Fruit fly (Drosophila melanogaster): ENCODE measurements around the gene capt.

The capt gene

DNA sequence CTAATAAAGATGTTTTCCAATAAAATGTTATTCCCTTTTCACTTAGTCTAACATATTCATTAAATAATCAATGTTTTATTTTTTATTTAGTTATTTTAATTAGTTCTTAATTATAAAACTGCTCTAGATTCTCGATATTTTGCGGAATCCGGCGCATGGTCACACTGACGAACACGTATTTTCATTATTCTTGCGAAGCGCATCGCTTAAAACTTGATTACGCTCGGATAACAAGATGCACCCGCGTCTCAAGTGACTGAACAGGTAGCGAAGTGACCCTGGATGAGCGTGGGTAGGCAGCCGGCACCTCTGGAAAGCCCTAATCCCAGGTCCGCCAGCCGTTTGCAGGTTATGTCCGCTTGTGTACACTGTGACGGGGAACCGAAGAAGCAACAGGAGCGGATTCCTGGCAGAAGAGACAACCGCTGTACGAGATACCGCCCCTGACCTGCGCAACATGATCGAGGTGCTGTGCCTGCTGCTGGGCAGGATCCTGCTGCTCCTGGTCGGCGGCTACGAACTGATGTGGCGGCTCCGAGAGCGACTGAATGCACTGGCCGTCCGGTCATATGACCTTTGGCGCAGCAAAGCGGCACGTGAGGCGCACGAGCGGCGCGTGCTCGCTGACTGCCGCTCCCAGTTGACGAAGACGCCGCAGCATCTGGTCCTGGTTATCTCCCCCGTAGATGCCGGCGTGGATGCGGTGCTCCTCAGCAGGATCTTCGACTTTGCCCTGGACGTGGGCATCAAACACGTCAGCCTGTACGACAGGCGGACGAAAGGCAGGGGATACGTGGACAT is 657 bp upstream of the capt start, which contains the start of gene Tango14 (continued):
- TF ChIP-seq chif (GFP tag; optimal IDR thresholded peaks at IDR 0.05) (no peak), bigmax (GFP tag; optimal IDR thresholded peaks at IDR 0.05) (peak; percentile 95)

DNA sequence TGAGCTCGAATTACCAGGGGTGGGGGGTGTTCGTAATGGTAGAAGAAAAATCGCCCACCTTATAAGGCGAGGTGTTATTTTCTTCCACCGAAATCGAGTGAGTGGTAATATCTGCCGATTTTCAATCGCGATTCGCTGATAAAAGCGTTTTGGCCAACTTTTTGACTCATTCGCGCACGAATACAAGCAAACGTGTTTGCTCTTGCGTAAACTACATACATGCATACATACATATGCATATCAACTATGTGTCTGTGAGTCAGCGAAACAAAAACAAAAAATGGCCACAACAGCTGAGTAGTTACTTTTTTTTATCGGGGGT is 744 bp downstream of the capt start:
- TF ChIP-seq CG1233 (GFP tag; optimal IDR thresholded peaks at IDR 0.05) (no peak), CG6272 (GFP tag; IDR thresholded peaks at IDR 0.05) (no peak), slbo (GFP tag; IDR thresholded peaks at IDR 0.05) (0 out of 2 replicates have a peak, but pooled peaks have one; percentile 8), CG32532 (GFP tag; IDR thresholded peaks at IDR 0.05) (no peak), Chrac-16 (GFP tag; optimal IDR thresholded peaks at IDR 0.05) (no peak), mirr (GFP tag; optimal IDR thresholded peaks at IDR 0.05) (peak; percentile 33), Ptx1 (GFP tag; IDR thresholded peaks at IDR 0.05) (no peak), CG1603 (tag; optimal IDR thresholded peaks at IDR 0.05) (no peak), Usf (GFP tag; optimal IDR thresholded peaks at IDR 0.05) (no peak), oc (tag; optimal IDR thresholded peaks at IDR 0.05) (no peak), CG3847 (GFP tag; IDR thresholded peaks at IDR 0.05) (no peak), ERR (GFP tag; optimal IDR thresholded peaks at IDR 0.05) (no peak), ab (GFP tag; optimal IDR thresholded peaks at IDR 0.05) (no peak), HLH4C (GFP tag; IDR thresholded peaks at IDR 0.05; ENCODE audit: partially characterized antibody) (no peak), Jarid2 (GFP tag; optimal IDR thresholded peaks at IDR 0.05) (no peak), CHES-1-like (GFP tag; optimal IDR thresholded peaks at IDR 0.05) (no peak), pb (GFP tag; optimal IDR thresholded peaks at IDR 0.05) (no peak), CG17912 (GFP tag; optimal IDR thresholded peaks at IDR 0.05) (no peak), D19B (GFP tag; optimal IDR thresholded peaks at IDR 0.05) (no peak), CG16863 (GFP tag; optimal IDR thresholded peaks at IDR 0.05) (no peak), Camta (GFP tag; optimal IDR thresholded peaks at IDR 0.05) (no peak), Dref (GFP tag; IDR thresholded peaks at IDR 0.05) (no peak), Elba2 (GFP tag; optimal IDR thresholded peaks at IDR 0.05) (no peak), Sox100B (GFP tag; optimal IDR thresholded peaks at IDR 0.05) (no peak), CG31365 (tag; optimal IDR thresholded peaks at IDR 0.05) (no peak), sens (GFP tag) (peak; percentile 60), gem (tag; optimal IDR thresholded peaks at IDR 0.05) (no peak), CG17829 (tag; optimal IDR thresholded peaks at IDR 0.05) (no peak), CG13424 (tag; optimal IDR thresholded peaks at IDR 0.05) (no peak), vnd (GFP tag; IDR thresholded peaks at IDR 0.05; ENCODE audit: partially characterized antibody) (no peak), Nf-YC (tag; optimal IDR thresholded peaks at IDR 0.05) (no peak), Oaz (GFP tag; IDR thresholded peaks at IDR 0.05) (no peak), CG2116 (GFP tag; optimal IDR thresholded peaks at IDR 0.05) (no peak), hkb (optimal IDR thresholded peaks at IDR 0.05) (no peak), hkb (GFP tag; IDR thresholded peaks at IDR 0.05) (no peak), nerfin-2 (GFP tag; IDR thresholded peaks at IDR 0.05; ENCODE audit: partially characterized antibody) (no peak), CG5953 (GFP tag; IDR thresholded peaks at IDR 0.05) (no peak), psq (GFP tag; optimal IDR thresholded peaks at IDR 0.05) (no peak), lmd (GFP tag; IDR thresholded peaks at IDR 0.05) (no peak), Fer1 (GFP tag; optimal IDR thresholded peaks at IDR 0.05) (no peak), z (GFP tag; IDR thresholded peaks at IDR 0.05) (peak; percentile 47; the same call in 1 of the 3 replicates), sqz (GFP tag; optimal IDR thresholded peaks at IDR 0.05) (no peak), usp (GFP tag; optimal IDR thresholded peaks at IDR 0.05) (no peak), Sry-β (GFP tag; optimal IDR thresholded peaks at IDR 0.05) (no peak), CrebB (tag; optimal IDR thresholded peaks at IDR 0.05) (no peak), so (GFP tag; IDR thresholded peaks at IDR 0.05) (0 out of 3 replicates have a peak, but pooled peaks have one; percentile 20), CG34224 (GFP tag; IDR thresholded peaks at IDR 0.05; ENCODE audit: partially characterized antibody) (no peak)
